Worm (Caenorhabditis elegans) whole organism, L2 larva: ENCODE results near the gene sre-51.

Experiments
- alr-1 ChIP-seq: fragments of 150-350 bp; optimal IDR thresholded peaks from 2 replicates; lab custom pipeline; 2014; ENCODE audit warnings: missing biosample characterization, missing genetic modification characterization
- fos-1 ChIP-seq: fragments of 150-350 bp; optimal IDR thresholded peaks from 2 replicates; lab custom pipeline; 2014; ENCODE audit warnings: missing biosample characterization, missing genetic modification characterization
- mdl-1 ChIP-seq, 2 experiments: fragments of 150-350 bp in 1 of 2; sonication (generic microtip) in 1 of 2; optimal IDR thresholded peaks; 2 replicates each; lab custom pipeline; 2017; ENCODE audit warnings: missing biosample characterization in 2 of 2, missing genetic modification characterization in 2 of 2
- nhr-129 ChIP-seq: fragments of 150-350 bp; optimal IDR thresholded peaks from 2 replicates; lab custom pipeline; 2014; ENCODE audit warnings: missing biosample characterization, missing genetic modification characterization
- nhr-237 ChIP-seq: fragments of 150-350 bp; optimal IDR thresholded peaks from 2 replicates; lab custom pipeline; 2014; ENCODE audit warnings: missing biosample characterization, missing genetic modification characterization
- nhr-6 ChIP-seq: fragments of 150-350 bp; optimal IDR thresholded peaks from 2 replicates; lab custom pipeline; 2014; ENCODE audit warnings: missing biosample characterization, missing genetic modification characterization
- snpc-4 ChIP-seq: fragments of 150-350 bp; optimal IDR thresholded peaks from 2 replicates; lab custom pipeline; 2014; ENCODE audit warnings: missing biosample characterization, missing genetic modification characterization
- unc-39 ChIP-seq: fragments of 150-350 bp; optimal IDR thresholded peaks from 2 replicates; lab custom pipeline; 2014; ENCODE audit warnings: missing biosample characterization, missing genetic modification characterization
- unc-62 ChIP-seq: fragments of 150-350 bp; optimal IDR thresholded peaks from 2 replicates; lab custom pipeline; 2014; ENCODE audit warnings: missing biosample characterization, missing genetic modification reagents, missing genetic modification characterization
- ztf-11 ChIP-seq: sonication (generic microtip); optimal IDR thresholded peaks from 2 replicates; lab custom pipeline; 2017; ENCODE audit warnings: missing biosample characterization, missing genetic modification characterization

ce11 chrII:12300680-12301079, 11.0 kb upstream of the sre-51 start:
- TF ChIP-seq nhr-129 (tag; lab: Kevin White, UChicago) (no peak), mdl-1 (tag; optimal IDR thresholded peaks at IDR 0.05; lab: Kevin White, UChicago) (no peak), unc-39 (tag; lab: Kevin White, UChicago) (no peak), fos-1 (tag; lab: Kevin White, UChicago) (no peak), snpc-4 (tag; lab: Kevin White, UChicago) (no peak), nhr-6 (tag; lab: Kevin White, UChicago) (no peak), nhr-237 (no peak), alr-1 (tag; lab: Kevin White, UChicago) (no peak), ztf-11 (tag; lab: Kevin White, UChicago) (no peak), unc-62 (GFP tag; lab: Kevin White, UChicago) (no peak)
